Fruit fly (Drosophila melanogaster) whole organism, embryonic: ENCODE data around the gene Cpsf100.

ENCODE experiments used
- CG10321 ChIP-seq: fragments of 200-800 bp; sonication (Bioruptor generic); IDR thresholded peaks from 2 replicates; pipeline ENCODE4 v1.3.6; 2022; ENCODE audit warnings: missing biosample characterization, missing genetic modification characterization
- CG11695 ChIP-seq: fragments of 200-800 bp; sonication (Bioruptor generic); IDR thresholded peaks from 3 replicates; pipeline ENCODE4 v1.3.6; 2022; ENCODE audit warnings: missing biosample characterization, missing genetic modification characterization
- CG12155 ChIP-seq: fragments of 200-800 bp; sonication (Bioruptor generic); optimal IDR thresholded peaks from 3 replicates; lab custom pipeline; 2016; ENCODE audit warnings: missing biosample characterization, missing genetic modification characterization
- CG12236 ChIP-seq: fragments of 200-800 bp; sonication (Bioruptor generic); optimal IDR thresholded peaks from 2 replicates; lab custom pipeline; 2016; ENCODE audit warnings: missing biosample characterization, missing genetic modification characterization
- CG1233 ChIP-seq: fragments of 200-800 bp; sonication (Bioruptor generic); optimal IDR thresholded peaks from 4 replicates; lab custom pipeline; 2018; ENCODE audit warnings: missing biosample characterization, mild to moderate bottlenecking, missing genetic modification characterization
- CG15696 ChIP-seq: fragments of 200-800 bp; sonication (Bioruptor generic); optimal IDR thresholded peaks from 2 replicates; lab custom pipeline; 2019; ENCODE audit warnings: missing biosample characterization, mild to moderate bottlenecking, missing genetic modification characterization, moderate library complexity
- CG17829 ChIP-seq: fragments of 200-800 bp; optimal IDR thresholded peaks from 2 replicates; lab custom pipeline; 2019; ENCODE audit warnings: missing biosample characterization, mild to moderate bottlenecking, missing genetic modification characterization, moderate library complexity
- CG2199 ChIP-seq: fragments of 200-800 bp; sonication (Bioruptor generic); IDR thresholded peaks from 3 replicates; pipeline ENCODE4 v1.3.6; 2022; ENCODE audit warnings: missing biosample characterization, missing genetic modification characterization
- CG2889 ChIP-seq: fragments of 200-800 bp; sonication (Bioruptor generic); IDR thresholded peaks from 3 replicates; pipeline ENCODE4 v1.3.6; 2022; ENCODE audit warnings: missing biosample characterization, missing genetic modification characterization
- CG33213 ChIP-seq: fragments of 200-800 bp; sonication (Bioruptor generic); optimal IDR thresholded peaks from 3 replicates; lab custom pipeline; 2016; ENCODE audit warnings: missing biosample characterization, missing genetic modification characterization
- CG3726 ChIP-seq: fragments of 200-800 bp; sonication (Bioruptor generic); IDR thresholded peaks from 3 replicates; pipeline ENCODE4, ENCODE4 v1.3.6; 2022; ENCODE audit warnings: missing biosample characterization, missing genetic modification characterization
- CG3838 ChIP-seq: fragments of 200-800 bp; sonication (Bioruptor generic); optimal IDR thresholded peaks from 3 replicates; lab custom pipeline; 2016; ENCODE audit warnings: missing biosample characterization, missing genetic modification characterization
- CG4820 ChIP-seq: fragments of 200-800 bp; sonication (Bioruptor generic); optimal IDR thresholded peaks from 3 replicates; lab custom pipeline; 2016; ENCODE audit warnings: missing biosample characterization, missing genetic modification characterization
- CG6791 ChIP-seq: fragments of 200-800 bp; sonication (Bioruptor generic); IDR thresholded peaks from 3 replicates; pipeline ENCODE4 v1.3.6; 2022; ENCODE audit warnings: missing biosample characterization, missing genetic modification characterization; ENCODE audit not compliant: partially characterized antibody
- CG7928 ChIP-seq: fragments of 200-800 bp; sonication (Bioruptor generic); optimal IDR thresholded peaks from 2 replicates; lab custom pipeline; 2017; ENCODE audit warnings: missing biosample characterization, mild to moderate bottlenecking, missing genetic modification characterization
- CG7987 ChIP-seq: fragments of 200-800 bp; sonication (Bioruptor generic); optimal IDR thresholded peaks from 2 replicates; lab custom pipeline; 2018; ENCODE audit warnings: missing biosample characterization, mild to moderate bottlenecking, missing genetic modification characterization, moderate library complexity
- Doc3 ChIP-seq: fragments of 200-800 bp; sonication (Bioruptor generic); IDR thresholded peaks from 3 replicates; pipeline ENCODE4 v1.3.6; 2022; ENCODE audit warnings: missing biosample characterization, missing genetic modification characterization; ENCODE audit not compliant: partially characterized antibody
- Fer2 ChIP-seq: fragments of 200-800 bp; sonication (Bioruptor generic); optimal IDR thresholded peaks from 2 replicates; lab custom pipeline; 2018; ENCODE audit warnings: missing biosample characterization, mild to moderate bottlenecking, missing genetic modification characterization, moderate library complexity
- H15 ChIP-seq: fragments of 200-800 bp; sonication (Bioruptor generic); IDR thresholded peaks from 3 replicates; pipeline ENCODE4 v1.3.6; 2022; ENCODE audit warnings: missing biosample characterization, missing genetic modification characterization
- Hmr ChIP-seq: fragments of 200-800 bp; sonication (Bioruptor generic); optimal IDR thresholded peaks from 3 replicates; lab custom pipeline; 2017; ENCODE audit warnings: mild to moderate bottlenecking, missing biosample characterization, missing genetic modification reagents, missing genetic modification characterization
- Kr ChIP-seq: fragments of 200-800 bp; sonication (Bioruptor generic); optimal IDR thresholded peaks from 2 replicates; lab custom pipeline; 2017; ENCODE audit warnings: missing biosample characterization, mild to moderate bottlenecking, missing genetic modification characterization
- NK7.1 ChIP-seq: fragments of 200-800 bp; sonication (Bioruptor generic); optimal IDR thresholded peaks from 3 replicates; lab custom pipeline; 2016; ENCODE audit warnings: missing biosample characterization, missing genetic modification characterization
- Nf-YC ChIP-seq: fragments of 200-800 bp; optimal IDR thresholded peaks from 3 replicates; lab custom pipeline; 2019; ENCODE audit warnings: missing biosample characterization, mild to moderate bottlenecking, missing genetic modification characterization, moderate library complexity
- Optix ChIP-seq: fragments of 200-800 bp; sonication (Bioruptor generic); IDR thresholded peaks from 3 replicates; pipeline ENCODE4 v1.3.6; 2022; ENCODE audit warnings: missing biosample characterization, missing genetic modification characterization
- Poxn ChIP-seq: fragments of 200-800 bp; sonication (Bioruptor generic); IDR thresholded peaks from 2 replicates; pipeline ENCODE4 v1.3.6; 2022; ENCODE audit warnings: missing biosample characterization, missing genetic modification characterization
- Ravus ChIP-seq: fragments of 200-800 bp; sonication (Bioruptor generic); IDR thresholded peaks from 2 replicates; pipeline ENCODE4 v1.3.6; 2022; ENCODE audit warnings: missing biosample characterization, missing genetic modification characterization
- Rfx ChIP-seq: fragments of 200-800 bp; sonication (Bioruptor generic); IDR thresholded peaks from 2 replicates; pipeline ENCODE4 v1.3.6; 2022; ENCODE audit warnings: missing biosample characterization, missing genetic modification characterization
- ato ChIP-seq: fragments of 200-800 bp; sonication (Bioruptor generic); IDR thresholded peaks from 2 replicates; pipeline ENCODE4 v1.3.6; 2022; ENCODE audit warnings: missing biosample characterization, missing genetic modification characterization; ENCODE audit not compliant: partially characterized antibody
- bcd ChIP-seq: fragments of 200-800 bp; sonication (Bioruptor generic); optimal IDR thresholded peaks from 2 replicates; lab custom pipeline; 2017; ENCODE audit warnings: missing biosample characterization, mild to moderate bottlenecking, missing genetic modification characterization
- chif ChIP-seq, 2 experiments: fragments of 200-800 bp; sonication (Bioruptor generic); optimal IDR thresholded peaks; 3 replicates each; lab custom pipeline; 2016; ENCODE audit warnings: missing biosample characterization in 2 of 2, missing genetic modification characterization in 2 of 2
- ci ChIP-seq: fragments of 200-800 bp; sonication (Bioruptor generic); IDR thresholded peaks from 3 replicates; pipeline ENCODE4 v1.3.6; 2022; ENCODE audit warnings: missing biosample characterization, missing genetic modification characterization
- dati ChIP-seq: fragments of 200-800 bp; sonication (Bioruptor generic); IDR thresholded peaks from 2 replicates; pipeline ENCODE4 v1.3.6; 2022; ENCODE audit warnings: missing biosample characterization, missing genetic modification characterization
- esg ChIP-seq: fragments of 200-800 bp; sonication (Bioruptor generic); conservative IDR thresholded peaks from 2 replicates; pipeline ENCODE4 v1.3.6; 2022; ENCODE audit warnings: missing biosample characterization, missing genetic modification characterization
- fd3F ChIP-seq: fragments of 200-800 bp; sonication (Bioruptor generic); optimal IDR thresholded peaks from 2 replicates; lab custom pipeline; 2018; ENCODE audit warnings: missing biosample characterization, mild to moderate bottlenecking, missing genetic modification characterization, moderate library complexity
- fu2 ChIP-seq: fragments of 200-800 bp; sonication (Bioruptor generic); optimal IDR thresholded peaks from 2 replicates; lab custom pipeline; 2016; ENCODE audit warnings: missing biosample characterization, missing genetic modification characterization
- gsb ChIP-seq: fragments of 200-800 bp; sonication (Bioruptor generic); IDR thresholded peaks from 2 replicates; pipeline ENCODE4 v1.3.6; 2022; ENCODE audit warnings: missing biosample characterization, missing genetic modification characterization
- gsb-n ChIP-seq: fragments of 200-800 bp; sonication (Bioruptor generic); optimal IDR thresholded peaks from 3 replicates; lab custom pipeline; 2018; ENCODE audit warnings: missing biosample characterization, mild to moderate bottlenecking, missing genetic modification characterization
- hkb ChIP-seq, 2 experiments: fragments of 200-800 bp in 1 of 2; fragments of >200 bp in 1 of 2; sonication (Bioruptor generic) in 1 of 2; IDR thresholded peaks in 1 of 2; optimal IDR thresholded peaks in 1 of 2; 2 replicates each; pipeline versions ENCODE4 v1.3.6 to Lab custom; 2017 to 2022; ENCODE audit warnings: missing biosample characterization in 1 of 2, missing genetic modification characterization in 1 of 2
- kay ChIP-seq: fragments of 200-800 bp; sonication (Bioruptor generic); optimal IDR thresholded peaks from 2 replicates; lab custom pipeline; 2016; ENCODE audit warnings: missing biosample characterization, missing genetic modification characterization
- ken ChIP-seq: fragments of 200-800 bp; sonication (Bioruptor generic); IDR thresholded peaks from 3 replicates; pipeline ENCODE4 v1.3.6; 2022; ENCODE audit warnings: missing biosample characterization, missing genetic modification characterization
- mam ChIP-seq: fragments of 200-800 bp; sonication (Bioruptor generic); optimal IDR thresholded peaks from 3 replicates; lab custom pipeline; 2016; ENCODE audit warnings: missing biosample characterization, missing genetic modification characterization
- mirr ChIP-seq: fragments of 200-800 bp; sonication (Bioruptor generic); optimal IDR thresholded peaks from 3 replicates; lab custom pipeline; 2018; ENCODE audit warnings: missing biosample characterization, mild to moderate bottlenecking, missing genetic modification characterization
- pfk ChIP-seq: fragments of 200-800 bp; sonication (Bioruptor generic); optimal IDR thresholded peaks from 2 replicates; lab custom pipeline; 2018; ENCODE audit warnings: missing biosample characterization, mild to moderate bottlenecking, missing genetic modification characterization, moderate library complexity
- pnt ChIP-seq: fragments of 200-800 bp; sonication (Bioruptor generic); optimal IDR thresholded peaks from 3 replicates; lab custom pipeline; 2016; ENCODE audit warnings: missing biosample characterization, missing genetic modification characterization
- repo ChIP-seq: fragments of 200-800 bp; sonication (Bioruptor generic); optimal IDR thresholded peaks from 2 replicates; lab custom pipeline; 2016; ENCODE audit warnings: missing biosample characterization, missing genetic modification characterization
- shn ChIP-seq: fragments of 200-800 bp; sonication (Bioruptor generic); optimal IDR thresholded peaks from 3 replicates; lab custom pipeline; 2016; ENCODE audit warnings: missing biosample characterization, missing genetic modification characterization
- twi ChIP-seq: fragments of 200-800 bp; optimal IDR thresholded peaks from 2 replicates; lab custom pipeline; 2019; ENCODE audit warnings: missing biosample characterization, mild to moderate bottlenecking, missing genetic modification characterization, moderate library complexity
- vnd ChIP-seq: fragments of 200-800 bp; sonication (Bioruptor generic); IDR thresholded peaks from 3 replicates; pipeline ENCODE4 v1.3.6; 2022; ENCODE audit warnings: missing biosample characterization, missing genetic modification characterization; ENCODE audit not compliant: partially characterized antibody
- yki ChIP-seq: fragments of >200 bp; optimal IDR thresholded peaks from 3 replicates; lab custom pipeline; 2018

Cpsf100 gene

dm6 chr3R:29083459-29084457 is 49.4 kb downstream of the Cpsf100 start (continued):
- TF ChIP-seq CG33213 (GFP tag; lab: Kevin White, UChicago): no peak
- peak; percentile 6 for TF ChIP-seq CG15696 (tag; lab: Kevin White, UChicago)
- TF ChIP-seq CG17829 (tag; lab: Kevin White, UChicago): no peak
- TF ChIP-seq CG7928 (GFP tag; lab: Kevin White, UChicago): no peak
- no peak for TF ChIP-seq vnd (GFP tag; lab: Robert Waterston, UW)
- peak; percentile 50; the same call in 2 of the 3 replicates for TF ChIP-seq ci (GFP tag; lab: Robert Waterston, UW)
- TF ChIP-seq CG2199 (GFP tag; lab: Robert Waterston, UW): peak; percentile 81
- TF ChIP-seq chif (GFP tag; optimal IDR thresholded peaks at IDR 0.05; lab: Kevin White, UChicago): no peak
- TF ChIP-seq hkb (optimal IDR thresholded peaks at IDR 0.05; lab: Kevin White, UChicago): no peak
- TF ChIP-seq hkb (GFP tag; IDR thresholded peaks at IDR 0.05; lab: Robert Waterston, UW): 0 out of 2 replicates have a peak, but pooled peaks have one; percentile 17
- peak; percentile 48; the same call in 1 of the 2 replicates for TF ChIP-seq CG10321 (GFP tag; lab: Robert Waterston, UW)
- no peak for TF ChIP-seq CG3838 (GFP tag; lab: Kevin White, UChicago)
- TF ChIP-seq CG2889: no peak
- TF ChIP-seq CG7987 (GFP tag; lab: Kevin White, UChicago): peak; percentile 48
- no peak for TF ChIP-seq mirr
- no peak for TF ChIP-seq CG3726 (GFP tag; lab: Robert Waterston, UW)
- TF ChIP-seq Fer2: no peak
- TF ChIP-seq fu2 (GFP tag; lab: Kevin White, UChicago): no peak
- TF ChIP-seq dati (GFP tag; lab: Robert Waterston, UW): no peak
- TF ChIP-seq Nf-YC (tag; lab: Kevin White, UChicago): peak; percentile 12
- no peak for TF ChIP-seq Optix
- TF ChIP-seq pnt (GFP tag; lab: Kevin White, UChicago): no peak
- TF ChIP-seq gsb (GFP tag; lab: Robert Waterston, UW): no peak
- no peak for TF ChIP-seq Doc3 (GFP tag; lab: Robert Waterston, UW)
- TF ChIP-seq NK7.1 (GFP tag; lab: Kevin White, UChicago): no peak
- no peak for TF ChIP-seq H15 (GFP tag; lab: Robert Waterston, UW)
- no peak for TF ChIP-seq CG1233 (GFP tag; lab: Kevin White, UChicago)
- TF ChIP-seq bcd (GFP tag; lab: Kevin White, UChicago): no peak
- TF ChIP-seq kay (GFP tag; lab: Kevin White, UChicago): no peak
- TF ChIP-seq shn (GFP tag; lab: Kevin White, UChicago): no peak
- TF ChIP-seq mam (GFP tag; lab: Kevin White, UChicago): no peak
- no peak for TF ChIP-seq yki (lab: Kevin White, UChicago)
- TF ChIP-seq CG6791: no peak
- no peak for TF ChIP-seq repo (GFP tag; lab: Kevin White, UChicago)
- TF ChIP-seq gsb-n (tag; lab: Kevin White, UChicago): no peak
- no peak for TF ChIP-seq Rfx (GFP tag; lab: Robert Waterston, UW)
- TF ChIP-seq Ravus (GFP tag; lab: Robert Waterston, UW): no peak
- no peak; the same call in 2 of the 3 replicates for TF ChIP-seq CG11695 (GFP tag; lab: Robert Waterston, UW)
- TF ChIP-seq Poxn (GFP tag; lab: Robert Waterston, UW): no peak
- no peak for TF ChIP-seq CG12155 (GFP tag; lab: Kevin White, UChicago)
- TF ChIP-seq pfk (GFP tag; lab: Kevin White, UChicago): peak; percentile 83
- no peak for TF ChIP-seq ken (GFP tag; lab: Robert Waterston, UW)
- no peak for TF ChIP-seq Hmr (GFP tag; lab: Kevin White, UChicago)
- no peak for TF ChIP-seq fd3F (GFP tag; lab: Kevin White, UChicago)
- no peak for TF ChIP-seq CG4820
- no peak for TF ChIP-seq Kr (GFP tag; lab: Kevin White, UChicago)
- peak; percentile 89 for TF ChIP-seq twi (tag; lab: Kevin White, UChicago)
- no peak for TF ChIP-seq ato (GFP tag; lab: Robert Waterston, UW)
- TF ChIP-seq CG12236 (GFP tag; lab: Kevin White, UChicago): no peak
- no peak for TF ChIP-seq esg (GFP tag; lab: Robert Waterston, UW)
